Worm (Caenorhabditis elegans) whole organism, young adult: ENCODE measurements around the gene T13C5.2.

Source experiments
- F57C9.4 ChIP-seq: sonication (generic microtip); optimal IDR thresholded peaks from 2 replicates; lab custom pipeline; 2017; ENCODE audit warnings: mild to moderate bottlenecking, missing genetic modification characterization, missing compliant biosample characterization
- Y67H2A.10 ChIP-seq: fragments of 200-800 bp; sonication (Bioruptor generic); conservative IDR thresholded peaks from 2 replicates; pipeline ENCODE4 v1.3.6; 2022; ENCODE audit warnings: missing genetic modification reagents, missing genetic modification characterization, missing compliant biosample characterization
- Y95B8A.8 ChIP-seq: fragments of 200-800 bp; sonication (Bioruptor generic); IDR thresholded peaks from 2 replicates; pipeline ENCODE4 v1.3.6; 2022; ENCODE audit warnings: missing genetic modification reagents, missing genetic modification characterization, missing compliant biosample characterization
- nfya-1 ChIP-seq: sonication (generic microtip); optimal IDR thresholded peaks from 2 replicates; lab custom pipeline; 2017; ENCODE audit warnings: antibody characterized with exemption, missing compliant biosample characterization, missing genetic modification characterization, borderline replicate concordance; ENCODE audit not compliant: insufficient read depth
- nhr-90 ChIP-seq: sonication (generic microtip); optimal IDR thresholded peaks from 2 replicates; lab custom pipeline; 2016; ENCODE audit warnings: missing genotype, mild to moderate bottlenecking, missing genetic modification characterization, missing compliant biosample characterization
- rec-8 ChIP-seq, 2 experiments: sonication (generic microtip); optimal IDR thresholded peaks; 2 replicates each; lab custom pipeline; 2016; ENCODE audit warnings: mild to moderate bottlenecking in 2 of 2, missing genetic modification characterization in 2 of 2, missing genetic modification reagents in 2 of 2, missing genotype in 2 of 2, missing biosample characterization in 1 of 2, missing compliant biosample characterization in 1 of 2, moderate library complexity in 1 of 2
- sdz-38 ChIP-seq: sonication (generic microtip); optimal IDR thresholded peaks from 2 replicates; lab custom pipeline; 2016; ENCODE audit warnings: missing genotype, missing genetic modification characterization, missing compliant biosample characterization
- snpc-4 ChIP-seq, 5 experiments: fragments of 150-350 bp in 1 of 5; sonication (generic microtip) in 4 of 5; optimal IDR thresholded peaks; 2 replicates each; lab custom pipeline; 2014 to 2018; ENCODE audit warnings: missing genetic modification characterization in 5 of 5, missing biosample characterization in 3 of 5, antibody characterized with exemption in 2 of 5, mild to moderate bottlenecking in 2 of 5, missing compliant biosample characterization in 2 of 5, missing genotype in 2 of 5, moderate library complexity in 2 of 5, missing genetic modification reagents in 1 of 5
- unc-62 ChIP-seq: fragments of 150-350 bp; optimal IDR thresholded peaks from 2 replicates; lab custom pipeline; 2014; ENCODE audit warnings: missing biosample characterization, missing genetic modification reagents, missing genetic modification characterization
- ztf-22 ChIP-seq: fragments of 200-800 bp; sonication (Bioruptor generic); optimal IDR thresholded peaks from 2 replicates; lab custom pipeline; 2018; ENCODE audit warnings: mild to moderate bottlenecking, missing genetic modification characterization, moderate library complexity, missing compliant biosample characterization

ce11 chrX:6167376-6167775, 17.4 kb upstream of the T13C5.2 start:
- TF ChIP-seq nfya-1 (tag; lab: Kevin White, UChicago) (no peak), F57C9.4 (tag; lab: Kevin White, UChicago) (no peak), unc-62 (GFP tag; lab: Kevin White, UChicago) (no peak), snpc-4 (GFP tag; optimal IDR thresholded peaks at IDR 0.05; lab: Kevin White, UChicago) (no peak), snpc-4 (tag; optimal IDR thresholded peaks at IDR 0.05; lab: Kevin White, UChicago) (no peak), nhr-90 (no peak), Y95B8A.8 (GFP tag; lab: Robert Waterston, UW) (no peak), sdz-38 (tag; lab: Kevin White, UChicago) (no peak), rec-8 (tag; optimal IDR thresholded peaks at IDR 0.05; lab: Kevin White, UChicago) (no peak), ztf-22 (GFP tag; lab: Kevin White, UChicago) (no peak), Y67H2A.10 (GFP tag; lab: Robert Waterston, UW) (no peak)
